Worm (Caenorhabditis elegans) whole organism, late embryonic: ENCODE results near the gene ger-1.

Source experiments
- ets-4 ChIP-seq: sonication (generic microtip); optimal IDR thresholded peaks from 2 replicates; lab custom pipeline; 2016; ENCODE audit warnings: missing genetic modification characterization, missing compliant biosample characterization
- madf-2 ChIP-seq: sonication (generic microtip); optimal IDR thresholded peaks from 2 replicates; lab custom pipeline; 2017; ENCODE audit warnings: missing genetic modification characterization, missing compliant biosample characterization
- nhr-11 ChIP-seq: fragments of 150-350 bp; optimal IDR thresholded peaks from 2 replicates; lab custom pipeline; 2014; ENCODE audit warnings: missing biosample characterization, missing genetic modification characterization
- pag-3 ChIP-seq: sonication (generic microtip); optimal IDR thresholded peaks from 2 replicates; lab custom pipeline; 2016; ENCODE audit warnings: missing compliant biosample characterization, missing genetic modification characterization, borderline replicate concordance
- pha-4 ChIP-seq: fragments of 150-350 bp; optimal IDR thresholded peaks from 2 replicates; lab custom pipeline; 2018; ENCODE audit warnings: missing biosample characterization, missing genetic modification reagents, missing genetic modification characterization
- pqm-1 ChIP-seq: sonication (generic microtip); optimal IDR thresholded peaks from 2 replicates; lab custom pipeline; 2016; ENCODE audit warnings: missing genetic modification characterization, missing compliant biosample characterization
- ttx-3 ChIP-seq: sonication (generic microtip); optimal IDR thresholded peaks from 2 replicates; lab custom pipeline; 2016; ENCODE audit warnings: missing genetic modification reagents, missing genetic modification characterization, missing compliant biosample characterization

DNA sequence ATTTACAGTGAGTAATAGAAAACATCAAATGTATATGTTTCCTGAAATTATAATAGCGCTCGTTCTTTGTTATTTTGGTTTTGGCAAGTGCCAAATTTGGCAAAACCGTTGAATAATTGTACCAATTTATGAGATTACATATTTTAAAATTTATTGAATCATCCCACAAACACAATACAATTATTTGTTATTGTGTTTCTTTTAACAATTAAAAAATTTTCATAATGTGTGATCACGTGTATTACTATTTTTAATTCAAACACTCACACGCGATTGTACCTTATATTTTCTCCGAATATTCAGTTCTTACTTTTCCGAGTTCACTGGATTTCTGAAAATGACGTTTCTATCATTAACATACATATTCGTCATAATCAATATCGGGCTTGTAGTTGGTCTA is 11.0 kb downstream of the ger-1 start, which contains the start of gene R01H2.2:
- no peak for TF ChIP-seq pag-3
- TF ChIP-seq pha-4 (tag; lab: Kevin White, UChicago) = no peak
- TF ChIP-seq nhr-11 (tag; lab: Kevin White, UChicago) = no peak
- TF ChIP-seq madf-2 (tag; lab: Kevin White, UChicago) = no peak
- TF ChIP-seq ttx-3 (tag; lab: Kevin White, UChicago) = no peak
- TF ChIP-seq pqm-1 (tag; lab: Kevin White, UChicago) = no peak
- TF ChIP-seq ets-4 (tag; lab: Kevin White, UChicago) = no peak
